Fruit fly (Drosophila melanogaster): Measurements from ENCODE around the gene CG4942.

CG4942 gene

dm6 chr3L:9033537-9033936 lies 39.4 kb upstream of the CG4942 start (continued):
- TF ChIP-seq CG6854 (GFP tag; optimal IDR thresholded peaks at IDR 0.05) (peak; percentile 37), spab (GFP tag; optimal IDR thresholded peaks at IDR 0.05) (no peak), net (GFP tag; optimal IDR thresholded peaks at IDR 0.05) (no peak), acj6 (GFP tag; optimal IDR thresholded peaks at IDR 0.05) (peak; percentile 51), Ets21C (GFP tag; optimal IDR thresholded peaks at IDR 0.05) (peak; percentile 24), CG8119 (GFP tag; IDR thresholded peaks at IDR 0.05) (no peak), dac (GFP tag; optimal IDR thresholded peaks at IDR 0.05) (no peak), Sox102F (GFP tag; optimal IDR thresholded peaks at IDR 0.05) (peak; percentile 15), pdm3 (GFP tag; optimal IDR thresholded peaks at IDR 0.05) (peak; percentile 10), eg (GFP tag; IDR thresholded peaks at IDR 0.05) (no peak), Hr38 (GFP tag; optimal IDR thresholded peaks at IDR 0.05) (no peak), vri (GFP tag; optimal IDR thresholded peaks at IDR 0.05) (peak; percentile 12), lz (GFP tag; optimal IDR thresholded peaks at IDR 0.05) (peak; percentile 58), CG8632 (GFP tag; optimal IDR thresholded peaks at IDR 0.05) (peak; percentile 31), fd59A (GFP tag; optimal IDR thresholded peaks at IDR 0.05) (peak; percentile 2), cyc (GFP tag; optimal IDR thresholded peaks at IDR 0.05) (peak; percentile 48), CG6808 (GFP tag; optimal IDR thresholded peaks at IDR 0.05) (peak; percentile 52), Lpt (GFP tag; optimal IDR thresholded peaks at IDR 0.05) (no peak), Blimp-1 (GFP tag; optimal IDR thresholded peaks at IDR 0.05) (peak; percentile 20), Eip75B (GFP tag; optimal IDR thresholded peaks at IDR 0.05) (no peak), topi (GFP tag; optimal IDR thresholded peaks at IDR 0.05) (peak; percentile 39), Hr39 (GFP tag; optimal IDR thresholded peaks at IDR 0.05) (peak; percentile 36), CG10631 (GFP tag; optimal IDR thresholded peaks at IDR 0.05) (peak; percentile 40), Smox (GFP tag; optimal IDR thresholded peaks at IDR 0.05) (peak; percentile 50), Gug (GFP tag; IDR thresholded peaks at IDR 0.05) (no peak), CG11294 (GFP tag; IDR thresholded peaks at IDR 0.05) (no peak), CG11902 (GFP tag; optimal IDR thresholded peaks at IDR 0.05) (peak; percentile 51), OdsH (GFP tag; optimal IDR thresholded peaks at IDR 0.05) (peak; percentile 57), CG7368 (GFP tag; optimal IDR thresholded peaks at IDR 0.05) (no peak), esn (GFP tag; optimal IDR thresholded peaks at IDR 0.05) (peak; percentile 66), CG6163 (GFP tag; IDR thresholded peaks at IDR 0.05) (no peak), CG1621 (tag; optimal IDR thresholded peaks at IDR 0.05) (no peak), Eip93F (GFP tag; optimal IDR thresholded peaks at IDR 0.05) (no peak), Met (GFP tag; optimal IDR thresholded peaks at IDR 0.05) (peak; percentile 51), CG10669 (GFP tag; optimal IDR thresholded peaks at IDR 0.05) (peak; percentile 39), CG6792 (GFP tag; optimal IDR thresholded peaks at IDR 0.05) (peak; percentile 36), svp (GFP tag) (peak; percentile 76), ss (GFP tag; optimal IDR thresholded peaks at IDR 0.05) (peak in 1 of 2 experiments; percentile 45), CG3032 (tag; optimal IDR thresholded peaks at IDR 0.05) (peak; percentile 47), fkh (GFP tag; optimal IDR thresholded peaks at IDR 0.05) (no peak), CG16779 (tag; optimal IDR thresholded peaks at IDR 0.05) (no peak), salr (GFP tag; optimal IDR thresholded peaks at IDR 0.05) (peak in 1 of 2 experiments; percentile 7), Eip78C (GFP tag) (peak; percentile 80)
